Worm (Caenorhabditis elegans): ENCODE data around the gene chil-4.

DNA sequence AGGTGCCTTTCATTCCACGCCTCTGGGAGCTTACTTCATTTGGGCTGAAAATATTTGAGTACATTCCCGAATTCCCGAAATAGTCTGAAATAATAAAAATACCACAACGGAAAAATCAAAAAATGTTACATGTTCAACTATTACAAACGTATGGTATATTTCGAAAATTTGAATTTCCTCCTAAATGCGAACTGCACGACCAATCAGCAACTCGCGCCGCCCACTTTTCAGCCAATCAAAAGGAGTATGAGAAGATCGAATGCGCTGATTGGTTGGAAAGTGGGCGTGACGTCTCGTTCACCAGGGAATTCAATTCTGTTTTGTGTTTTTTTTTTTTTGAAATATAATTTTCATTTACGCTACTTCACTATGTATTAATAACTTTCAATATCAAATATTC lies 13.2 kb upstream of the chil-4 start, which contains the start of gene old-1:
- TF ChIP-seq flt-1 (GFP tag; IDR thresholded peaks at IDR 0.05) (no peak), ama-1 (optimal IDR thresholded peaks at IDR 0.05) (no peak), ets-7 (tag; optimal IDR thresholded peaks at IDR 0.05) (no peak), F13C5.2 (tag; optimal IDR thresholded peaks at IDR 0.05) (no peak), pes-1 (GFP tag; IDR thresholded peaks at IDR 0.05) (no peak), ceh-13 (GFP tag; optimal IDR thresholded peaks at IDR 0.05) (no peak)
